Worm (Caenorhabditis elegans): ENCODE data around the gene F57B9.8.

- TF ChIP-seq nhr-12 (tag; optimal IDR thresholded peaks at IDR 0.05) = no peak
- no peak for TF ChIP-seq sea-2 (GFP tag; optimal IDR thresholded peaks at IDR 0.05)
- no peak for TF ChIP-seq fos-1 (tag; optimal IDR thresholded peaks at IDR 0.05)
- TF ChIP-seq fkh-10 (GFP tag; optimal IDR thresholded peaks at IDR 0.05) = no peak
Measured at ce11 chrIII:6906409-6906808, 28.7 kb downstream of the F57B9.8 start, which contains the start of gene T07E3.2.
